Worm (Caenorhabditis elegans) whole organism, L4 larva: Measurements from ENCODE around the gene Y57G11C.43.

ENCODE experiments used
- D1046.2 ChIP-seq: fragments of 200-800 bp; sonication (Bioruptor generic); IDR thresholded peaks from 2 replicates; pipeline ENCODE4 v1.3.6; 2022; ENCODE audit warnings: missing genetic modification characterization, missing compliant biosample characterization
- F10B5.3 ChIP-seq: sonication (generic microtip); optimal IDR thresholded peaks from 2 replicates; lab custom pipeline; 2016; ENCODE audit warnings: mild to moderate bottlenecking, missing genetic modification characterization, missing compliant biosample characterization
- F26F4.8 ChIP-seq: fragments of 200-800 bp; sonication (Bioruptor generic); conservative IDR thresholded peaks from 2 replicates; pipeline ENCODE4 v1.3.6; 2022; ENCODE audit warnings: missing genetic modification characterization, missing compliant biosample characterization
- R02D3.7 ChIP-seq: fragments of 150-350 bp; sonication (generic microtip); optimal IDR thresholded peaks from 3 replicates; lab custom pipeline; 2014; ENCODE audit warnings: missing biosample characterization, missing genetic modification characterization
- T20F7.1 ChIP-seq: fragments of 200-800 bp; sonication (Bioruptor generic); optimal IDR thresholded peaks from 2 replicates; lab custom pipeline; 2018; ENCODE audit warnings: mild to moderate bottlenecking, missing genetic modification characterization, missing compliant biosample characterization
- aha-1 ChIP-seq: fragments of 150-350 bp; peaks from one replicate; lab custom pipeline; 2014; ENCODE audit warnings: missing biosample characterization, missing genetic modification characterization
- ama-1 ChIP-seq: fragments of 150-350 bp; optimal IDR thresholded peaks from 2 replicates; lab custom pipeline; 2014; ENCODE audit warnings: inconsistent platforms, mixed read lengths
- attf-4 ChIP-seq: sonication (generic microtip); optimal IDR thresholded peaks from 3 replicates; lab custom pipeline; 2017; ENCODE audit warnings: missing biosample characterization, missing genetic modification characterization
- cey-2 ChIP-seq: sonication (generic microtip); optimal IDR thresholded peaks from 3 replicates; lab custom pipeline; 2017; ENCODE audit warnings: missing genetic modification characterization, mild to moderate bottlenecking, missing compliant biosample characterization, antibody characterized with exemption, borderline replicate concordance; ENCODE audit not compliant: insufficient read depth
- dve-1 ChIP-seq: sonication (generic microtip); optimal IDR thresholded peaks from 2 replicates; lab custom pipeline; 2017; ENCODE audit warnings: antibody characterized with exemption, mild to moderate bottlenecking, missing genetic modification characterization, missing compliant biosample characterization; ENCODE audit not compliant: insufficient read depth
- egl-43 ChIP-seq: fragments of 200-800 bp; sonication (Bioruptor generic); IDR thresholded peaks from 2 replicates; pipeline ENCODE4 v1.3.6; 2022; ENCODE audit warnings: missing genetic modification reagents, missing genetic modification characterization, missing compliant biosample characterization
- jun-1 ChIP-seq: fragments of 150-350 bp; optimal IDR thresholded peaks from 2 replicates; lab custom pipeline; 2014; ENCODE audit warnings: missing biosample characterization, missing genetic modification reagents, missing genetic modification characterization
- lim-7 ChIP-seq: fragments of 200-800 bp; sonication (Bioruptor generic); IDR thresholded peaks from 2 replicates; pipeline ENCODE4 v1.3.6; 2022; ENCODE audit warnings: missing genetic modification characterization, missing compliant biosample characterization
- lin-13 ChIP-seq: fragments of 150-350 bp; optimal IDR thresholded peaks from 2 replicates; lab custom pipeline; 2014; ENCODE audit warnings: missing biosample characterization, missing genetic modification reagents, missing genetic modification characterization
- lin-29 ChIP-seq: fragments of 200-800 bp; sonication (Bioruptor generic); IDR thresholded peaks from 2 replicates; pipeline ENCODE4 v1.3.6; 2022; ENCODE audit warnings: missing genetic modification reagents, missing genetic modification characterization, missing compliant biosample characterization
- lir-3 ChIP-seq: sonication (generic microtip); optimal IDR thresholded peaks from 2 replicates; lab custom pipeline; 2016; ENCODE audit warnings: mild to moderate bottlenecking, missing genetic modification characterization, missing compliant biosample characterization
- mdl-1 ChIP-seq, 2 experiments: fragments of 150-350 bp in 1 of 2; sonication (generic microtip) in 1 of 2; optimal IDR thresholded peaks; 2 replicates each; lab custom pipeline; 2014 to 2017; ENCODE audit warnings: missing biosample characterization in 2 of 2, missing genetic modification characterization in 2 of 2
- mdt-29 ChIP-seq: fragments of 200-800 bp; sonication (Bioruptor generic); IDR thresholded peaks from 2 replicates; pipeline ENCODE4 v1.3.6; 2022; ENCODE audit warnings: missing genetic modification reagents, missing genetic modification characterization, missing compliant biosample characterization
- mxl-3 ChIP-seq: fragments of 200-800 bp; sonication (Bioruptor generic); optimal IDR thresholded peaks from 2 replicates; lab custom pipeline; 2018; ENCODE audit warnings: mild to moderate bottlenecking, missing genetic modification characterization, missing compliant biosample characterization
- nhr-11 ChIP-seq: fragments of 150-350 bp; optimal IDR thresholded peaks from 2 replicates; lab custom pipeline; 2014; ENCODE audit warnings: missing biosample characterization, missing genetic modification characterization
- nhr-25 ChIP-seq: sonication (generic microtip); optimal IDR thresholded peaks from 2 replicates; lab custom pipeline; 2017; ENCODE audit warnings: missing genetic modification characterization, mild to moderate bottlenecking, missing compliant biosample characterization, antibody characterized with exemption, moderate library complexity, borderline replicate concordance; ENCODE audit not compliant: insufficient read depth
- nhr-77 ChIP-seq: fragments of 150-350 bp; optimal IDR thresholded peaks from 2 replicates; lab custom pipeline; 2014; ENCODE audit warnings: missing biosample characterization, missing genetic modification characterization
- spr-1 ChIP-seq: sonication (generic microtip); optimal IDR thresholded peaks from 2 replicates; lab custom pipeline; 2016; ENCODE audit warnings: mild to moderate bottlenecking, missing genetic modification characterization, missing compliant biosample characterization
- zip-2 ChIP-seq: fragments of 150-350 bp; optimal IDR thresholded peaks from 2 replicates; lab custom pipeline; 2014; ENCODE audit warnings: missing biosample characterization, missing genetic modification characterization

Gene Y57G11C.43

DNA sequence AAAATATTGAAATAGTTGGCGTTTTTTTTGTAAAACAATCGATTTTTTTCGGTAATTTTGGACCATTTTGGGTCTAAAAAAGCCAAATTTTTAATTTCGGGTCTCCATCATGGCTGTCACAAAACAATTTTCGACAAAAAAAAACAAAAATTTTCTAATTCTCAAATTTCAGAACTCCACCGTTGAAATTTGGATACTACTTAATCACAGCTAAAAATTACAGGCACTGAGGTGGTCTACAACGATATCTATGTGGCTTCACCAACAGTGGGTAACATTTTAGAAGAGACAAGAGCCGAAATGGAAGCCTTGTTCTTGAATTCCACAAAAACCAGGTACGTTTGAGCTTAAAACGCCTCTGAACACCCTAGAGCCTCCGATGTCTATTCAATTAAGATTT is 33.1 kb downstream of the Y57G11C.43 start, which contains the start of gene Y57G11C.1142 (continued):
- TF ChIP-seq nhr-11 (tag; lab: Kevin White, UChicago) = no peak
- TF ChIP-seq mdt-29 (GFP tag; lab: Robert Waterston, UW) = no peak
- TF ChIP-seq, all 104 proteins: peak for 0

DNA sequence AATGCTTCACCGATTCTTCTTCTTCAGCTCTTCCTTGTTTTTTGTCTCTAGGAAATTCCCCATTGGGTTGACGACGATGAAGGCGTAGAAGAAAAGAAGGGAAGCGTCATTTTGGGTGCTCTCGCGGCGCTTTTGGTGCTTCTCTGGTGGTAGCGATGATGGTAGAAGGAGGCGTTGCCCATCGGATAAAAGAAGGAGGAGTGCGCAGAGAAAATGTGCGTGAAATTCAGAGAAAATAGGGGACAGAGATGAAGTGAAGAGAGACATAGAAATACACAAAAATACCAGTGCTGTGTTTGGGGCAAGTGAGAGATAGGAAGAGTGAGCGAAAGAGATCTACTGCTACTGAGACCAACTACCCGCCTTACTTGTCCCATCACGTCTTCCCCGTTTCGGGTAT is 37.7 kb downstream of the Y57G11C.43 start, which contains the start of gene oig-5:
TSS of gene oig-5 (plus strand) at position 301 of the 400 bp plus-strand sequence.
- TF ChIP-seq mdt-29 (GFP tag; lab: Robert Waterston, UW) (no peak), aha-1 (tag; lab: Kevin White, UChicago) (no peak), egl-43 (no peak), dve-1 (tag; lab: Kevin White, UChicago) (no peak), lin-29 (GFP tag; lab: Robert Waterston, UW) (no peak), nhr-77 (tag; lab: Kevin White, UChicago) (no peak), T20F7.1 (no peak), zip-2 (no peak), mxl-3 (GFP tag; lab: Kevin White, UChicago) (no peak), lir-3 (tag; lab: Kevin White, UChicago) (no peak), nhr-25 (tag; lab: Kevin White, UChicago) (no peak), lin-13 (GFP tag; lab: Kevin White, UChicago) (no peak)

DNA sequence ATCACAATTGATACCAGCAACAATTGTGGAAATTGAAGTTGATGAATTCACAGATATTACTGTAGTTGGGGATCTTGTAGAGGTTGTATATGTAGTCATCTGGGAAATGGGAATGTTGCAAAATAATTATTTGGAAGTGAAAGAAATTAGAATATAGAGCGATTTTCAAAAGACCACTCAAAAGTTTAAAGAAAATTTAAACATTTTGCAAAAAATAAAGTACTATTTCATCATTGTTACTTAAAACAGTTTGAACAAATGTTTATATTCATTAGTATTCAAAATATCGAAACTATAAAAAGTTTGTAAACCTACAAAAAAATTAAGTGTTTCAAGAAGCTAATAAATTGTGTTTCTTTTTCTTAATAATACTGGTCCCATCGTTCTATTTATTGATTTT is 47.0 kb downstream of the Y57G11C.43 start, which contains the start of gene Y57G11C.46:
TSS of gene Y57G11C.46 (minus strand) at position 101 of the 400 bp plus-strand sequence.
- TF ChIP-seq F10B5.3 (tag; lab: Kevin White, UChicago) = no peak
- no peak for TF ChIP-seq nhr-77 (tag; lab: Kevin White, UChicago)
- no peak for TF ChIP-seq spr-1 (tag; lab: Kevin White, UChicago)
- TF ChIP-seq R02D3.7 (tag; lab: Kevin White, UChicago) = no peak
- no peak for TF ChIP-seq lim-7
- TF ChIP-seq cey-2 (tag; lab: Kevin White, UChicago) = no peak
- TF ChIP-seq attf-4 (tag; lab: Kevin White, UChicago) = no peak
- no peak for TF ChIP-seq jun-1 (tag; lab: Kevin White, UChicago)
- TF ChIP-seq F26F4.8 (GFP tag; lab: Robert Waterston, UW) = no peak
- TF ChIP-seq mxl-3 (GFP tag; lab: Kevin White, UChicago) = no peak
- TF ChIP-seq ama-1 (lab: Kevin White, UChicago) = no peak
- no peak for TF ChIP-seq mdl-1 (tag; optimal IDR thresholded peaks at IDR 0.05; lab: Kevin White, UChicago)
- no peak for TF ChIP-seq D1046.2 (GFP tag; lab: Robert Waterston, UW)
- TF ChIP-seq, all 104 proteins: peak for 0
